Fruit fly (Drosophila melanogaster): ENCODE measurements around the gene CG46468.
A peak's percentile ranks its signal among the peaks of the same experiment; 100 is the strongest.

The CG46468 gene

dm6 chr2L:9568360-9569088, 3.3 kb upstream of the CG46468 start, which contains the start of gene brwl:
Gene brwl, plus strand, starts transcription at chr2L:9568890.
- TF ChIP-seq Dll (optimal IDR thresholded peaks at IDR 0.05) (peak; percentile 11), CG8478 (optimal IDR thresholded peaks at IDR 0.05) (no peak)

- TF ChIP-seq pan (optimal IDR thresholded peaks at IDR 0.05) (no peak), EcR (GFP tag; optimal IDR thresholded peaks at IDR 0.05) (no peak), CG8478 (optimal IDR thresholded peaks at IDR 0.05) (no peak), usp (GFP tag; optimal IDR thresholded peaks at IDR 0.05) (no peak), psq (optimal IDR thresholded peaks at IDR 0.05) (no peak), Dll (optimal IDR thresholded peaks at IDR 0.05) (no peak)
Measured at dm6 chr2L:9567398-9567856, 2.2 kb upstream of the CG46468 start.

dm6 chr2L:9566656-9567055, 1.4 kb upstream of the CG46468 start, which contains the start of gene jp:
Gene jp, minus strand, starts transcription at chr2L:9566750.
- no peak for TF ChIP-seq EcR (GFP tag; optimal IDR thresholded peaks at IDR 0.05)
- TF ChIP-seq Dll (optimal IDR thresholded peaks at IDR 0.05) = no peak
- no peak for TF ChIP-seq psq (optimal IDR thresholded peaks at IDR 0.05)
- no peak for TF ChIP-seq pan (optimal IDR thresholded peaks at IDR 0.05)
- no peak for TF ChIP-seq usp (GFP tag; optimal IDR thresholded peaks at IDR 0.05)
- TF ChIP-seq CG8478 (optimal IDR thresholded peaks at IDR 0.05) = no peak

- TF ChIP-seq CG8478 (optimal IDR thresholded peaks at IDR 0.05) (no peak), psq (optimal IDR thresholded peaks at IDR 0.05) (no peak), EcR (GFP tag; optimal IDR thresholded peaks at IDR 0.05) (no peak), pan (optimal IDR thresholded peaks at IDR 0.05) (no peak), usp (GFP tag; optimal IDR thresholded peaks at IDR 0.05) (no peak)
Measured at dm6 chr2L:9564527-9564926, 711 bp downstream of the CG46468 start.

- TF ChIP-seq EcR (GFP tag; optimal IDR thresholded peaks at IDR 0.05) = no peak
- TF ChIP-seq pan (optimal IDR thresholded peaks at IDR 0.05) = no peak
- no peak for TF ChIP-seq CG8478 (optimal IDR thresholded peaks at IDR 0.05)
- no peak for TF ChIP-seq psq (optimal IDR thresholded peaks at IDR 0.05)
- no peak for TF ChIP-seq usp (GFP tag; optimal IDR thresholded peaks at IDR 0.05)
- TF ChIP-seq Dll (optimal IDR thresholded peaks at IDR 0.05) = no peak
Measured at dm6 chr2L:9562713-9563112, 2.5 kb downstream of the CG46468 start.

- no peak for TF ChIP-seq usp (GFP tag; optimal IDR thresholded peaks at IDR 0.05)
- TF ChIP-seq CG8478 (optimal IDR thresholded peaks at IDR 0.05) = no peak
- no peak for TF ChIP-seq pan (optimal IDR thresholded peaks at IDR 0.05)
- TF ChIP-seq Dll (optimal IDR thresholded peaks at IDR 0.05) = no peak
- no peak for TF ChIP-seq EcR (GFP tag; optimal IDR thresholded peaks at IDR 0.05)
Measured at dm6 chr2L:9560045-9560587, 5.1 kb downstream of the CG46468 start.

- TF ChIP-seq CG8478 (optimal IDR thresholded peaks at IDR 0.05) = no peak
- TF ChIP-seq usp (GFP tag; optimal IDR thresholded peaks at IDR 0.05) = no peak
- TF ChIP-seq EcR (GFP tag; optimal IDR thresholded peaks at IDR 0.05) = no peak
- no peak for TF ChIP-seq pan (optimal IDR thresholded peaks at IDR 0.05)
- TF ChIP-seq psq (optimal IDR thresholded peaks at IDR 0.05) = no peak
- TF ChIP-seq Dll (optimal IDR thresholded peaks at IDR 0.05) = no peak
Measured at dm6 chr2L:9557858-9558257, 7.4 kb downstream of the CG46468 start.

dm6 chr2L:9550880-9551279, 14.4 kb downstream of the CG46468 start:
- TF ChIP-seq EcR (GFP tag; optimal IDR thresholded peaks at IDR 0.05) = no peak
- TF ChIP-seq psq (optimal IDR thresholded peaks at IDR 0.05) = no peak
- no peak for TF ChIP-seq Dll (optimal IDR thresholded peaks at IDR 0.05)
- no peak for TF ChIP-seq CG8478 (optimal IDR thresholded peaks at IDR 0.05)
- no peak for TF ChIP-seq pan (optimal IDR thresholded peaks at IDR 0.05)
- no peak for TF ChIP-seq usp (GFP tag; optimal IDR thresholded peaks at IDR 0.05)

dm6 chr2L:9545511-9545910, 19.7 kb downstream of the CG46468 start, which contains the start of gene CG13114:
Gene CG13114, plus strand, starts transcription at chr2L:9545811.
- no peak for TF ChIP-seq pan (optimal IDR thresholded peaks at IDR 0.05)

dm6 chr2L:9543871-9544270, 21.4 kb downstream of the CG46468 start, which contains the start of gene CG13113:
Gene CG13113, plus strand, starts transcription at chr2L:9544171.
- TF ChIP-seq EcR (GFP tag; optimal IDR thresholded peaks at IDR 0.05) = no peak
- TF ChIP-seq usp (GFP tag; optimal IDR thresholded peaks at IDR 0.05) = no peak
- TF ChIP-seq Dll (optimal IDR thresholded peaks at IDR 0.05) = no peak
- TF ChIP-seq psq (optimal IDR thresholded peaks at IDR 0.05) = no peak
- TF ChIP-seq CG8478 (optimal IDR thresholded peaks at IDR 0.05) = no peak
- TF ChIP-seq pan (optimal IDR thresholded peaks at IDR 0.05) = no peak

- no peak for TF ChIP-seq psq (optimal IDR thresholded peaks at IDR 0.05)
- no peak for TF ChIP-seq pan (optimal IDR thresholded peaks at IDR 0.05)
- no peak for TF ChIP-seq Dll (optimal IDR thresholded peaks at IDR 0.05)
- TF ChIP-seq CG8478 (optimal IDR thresholded peaks at IDR 0.05) = no peak
- no peak for TF ChIP-seq usp (GFP tag; optimal IDR thresholded peaks at IDR 0.05)
- no peak for TF ChIP-seq EcR (GFP tag; optimal IDR thresholded peaks at IDR 0.05)
Measured at dm6 chr2L:9542578-9542977, 22.7 kb downstream of the CG46468 start, which contains the start of gene Cpr30B. Gene Cpr30B, plus strand, starts transcription at chr2L:9542878.

- no peak for TF ChIP-seq Dll (optimal IDR thresholded peaks at IDR 0.05)
- no peak for TF ChIP-seq pan (optimal IDR thresholded peaks at IDR 0.05)
- no peak for TF ChIP-seq psq (optimal IDR thresholded peaks at IDR 0.05)
- TF ChIP-seq CG8478 (optimal IDR thresholded peaks at IDR 0.05) = no peak
- no peak for TF ChIP-seq usp (GFP tag; optimal IDR thresholded peaks at IDR 0.05)
Measured at dm6 chr2L:9539988-9540573, 25.2 kb downstream of the CG46468 start, which contains the start of gene CG17855. Gene CG17855, plus strand, starts transcription at chr2L:9540523.
